Worm (Caenorhabditis elegans): Measurements from ENCODE around the gene tag-321.
A peak's percentile ranks its signal among the peaks of the same experiment; 100 is the strongest.

tag-321 gene

DNA sequence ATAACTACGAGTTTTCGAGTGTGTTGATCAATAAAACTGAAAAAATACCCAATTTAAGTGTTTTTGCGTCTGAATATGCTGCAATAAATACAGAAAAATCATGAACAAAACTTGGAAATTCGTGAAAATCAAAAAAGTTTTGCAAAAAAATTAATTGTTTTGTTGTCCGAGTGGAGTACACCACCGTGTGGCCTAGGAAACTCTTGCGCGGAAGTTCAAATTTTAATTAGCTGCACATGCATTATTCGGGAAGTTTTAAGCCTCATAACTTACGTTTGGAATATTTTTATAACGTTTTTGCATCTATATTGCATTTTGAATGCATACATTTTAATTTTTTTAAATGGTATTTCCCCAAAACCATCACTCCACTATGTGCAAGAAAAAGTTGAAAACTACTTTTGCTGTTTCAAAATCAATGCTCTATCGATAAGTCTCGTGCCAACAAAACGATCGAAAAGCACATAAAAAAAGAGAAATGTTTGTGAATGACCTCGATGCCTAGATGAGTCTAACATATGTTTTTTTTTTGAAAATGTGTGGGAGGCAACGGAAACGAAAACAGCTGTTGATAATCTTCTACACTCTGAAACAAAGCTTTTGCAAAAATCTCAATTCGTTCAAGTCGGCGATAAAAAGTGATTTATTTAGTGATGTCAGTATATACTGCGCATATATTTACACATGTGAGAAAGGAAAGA, 32.9 kb upstream of the tag-321 start (continued):
- TF ChIP-seq nhr-41 (GFP tag; IDR thresholded peaks at IDR 0.05), result no peak
- TF ChIP-seq nhr-10 (tag; optimal IDR thresholded peaks at IDR 0.05), result no peak
- TF ChIP-seq hmg-1.1 (GFP tag; IDR thresholded peaks at IDR 0.05), result no peak
- TF ChIP-seq zag-1 (tag; optimal IDR thresholded peaks at IDR 0.05), result no peak
- TF ChIP-seq daf-19 (GFP tag; conservative IDR thresholded peaks at IDR 0.05), result no peak
- peak; percentile 62 for TF ChIP-seq unc-130 (GFP tag; optimal IDR thresholded peaks at IDR 0.05)
- TF ChIP-seq cey-2 (tag; optimal IDR thresholded peaks at IDR 0.05; ENCODE audit: borderline replicate concordance, insufficient read depth), result no peak
- TF ChIP-seq rbr-2 (tag; optimal IDR thresholded peaks at IDR 0.05), result no peak
- TF ChIP-seq Y5F2A.4 (GFP tag; optimal IDR thresholded peaks at IDR 0.05), result no peak
- peak; percentile 40 for TF ChIP-seq lin-38 (GFP tag; IDR thresholded peaks at IDR 0.05)
- TF ChIP-seq aly-2 (tag; optimal IDR thresholded peaks at IDR 0.05), result no peak
- no peak for TF ChIP-seq T20F7.1 (GFP tag; optimal IDR thresholded peaks at IDR 0.05)
- TF ChIP-seq zip-2 (tag; optimal IDR thresholded peaks at IDR 0.05), result no peak
- TF ChIP-seq nhr-102 (tag; optimal IDR thresholded peaks at IDR 0.05), result no peak
- no peak for TF ChIP-seq lin-39 (tag; optimal IDR thresholded peaks at IDR 0.05)
- TF ChIP-seq snpc-1.2 (GFP tag; IDR thresholded peaks at IDR 0.05), result 0 out of 2 replicates have a peak, but pooled peaks have one; percentile 25
- no peak for TF ChIP-seq madf-5 (GFP tag; IDR thresholded peaks at IDR 0.05)
- TF ChIP-seq mxl-2 (GFP tag; conservative IDR thresholded peaks at IDR 0.05), result no peak
- no peak for TF ChIP-seq madf-9 (GFP tag; conservative IDR thresholded peaks at IDR 0.05)
- TF ChIP-seq snpc-4 (tag; optimal IDR thresholded peaks at IDR 0.05), result no peak
- TF ChIP-seq tag-97 (GFP tag; IDR thresholded peaks at IDR 0.05), result no peak
- TF ChIP-seq fos-1 (tag; optimal IDR thresholded peaks at IDR 0.05), result no peak
- TF ChIP-seq ceh-82 (tag; optimal IDR thresholded peaks at IDR 0.05), result no peak
- TF ChIP-seq set-16 (GFP tag; IDR thresholded peaks at IDR 0.05), result no peak
- TF ChIP-seq Y48G9A.11 (GFP tag; IDR thresholded peaks at IDR 0.05), result peak; percentile 50; the same call in 1 of the 2 replicates
- TF ChIP-seq egl-27 (tag; optimal IDR thresholded peaks at IDR 0.05), result no peak
- TF ChIP-seq nhr-77 (tag; optimal IDR thresholded peaks at IDR 0.05), result no peak
- no peak for TF ChIP-seq jun-1 (tag; optimal IDR thresholded peaks at IDR 0.05)
- no peak for TF ChIP-seq ztf-7 (tag; optimal IDR thresholded peaks at IDR 0.05)
- TF ChIP-seq nhr-28 (tag; optimal IDR thresholded peaks at IDR 0.05), result peak; percentile 32
- no peak for TF ChIP-seq nhr-237 (tag; optimal IDR thresholded peaks at IDR 0.05)
- no peak for TF ChIP-seq daf-16 (GFP tag; optimal IDR thresholded peaks at IDR 0.05)
- peak; percentile 24 for TF ChIP-seq daf-16 (tag; optimal IDR thresholded peaks at IDR 0.05)
- TF ChIP-seq Y75B8A.6 (GFP tag; IDR thresholded peaks at IDR 0.05), result no peak
- TF ChIP-seq ceh-44 (GFP tag; IDR thresholded peaks at IDR 0.05), result no peak
- no peak for TF ChIP-seq ctbp-1 (GFP tag; IDR thresholded peaks at IDR 0.05)
- TF ChIP-seq F44E2.7 (GFP tag; IDR thresholded peaks at IDR 0.05), result no peak
- TF ChIP-seq gei-8 (GFP tag; optimal IDR thresholded peaks at IDR 0.05), result no peak
- no peak for TF ChIP-seq nhr-42 (GFP tag; IDR thresholded peaks at IDR 0.05)
- TF ChIP-seq dve-1 (tag; optimal IDR thresholded peaks at IDR 0.05; ENCODE audit: insufficient read depth), result peak; percentile 41
- no peak for TF ChIP-seq sdz-12 (GFP tag; optimal IDR thresholded peaks at IDR 0.05)
- no peak for TF ChIP-seq nhr-111 (GFP tag; optimal IDR thresholded peaks at IDR 0.05)
- no peak for TF ChIP-seq F26F4.8 (GFP tag; conservative IDR thresholded peaks at IDR 0.05)
- TF ChIP-seq zfp-3 (GFP tag; conservative IDR thresholded peaks at IDR 0.05), result no peak
- TF ChIP-seq egl-43 (GFP tag; IDR thresholded peaks at IDR 0.05), result no peak
- no peak for TF ChIP-seq mep-1 (tag; optimal IDR thresholded peaks at IDR 0.05)
- peak in 1 of 2 experiments; percentile 45 for TF ChIP-seq lsy-2 (tag; optimal IDR thresholded peaks at IDR 0.05)
- no peak for TF ChIP-seq R02D3.7 (tag; optimal IDR thresholded peaks at IDR 0.05)
- TF ChIP-seq duxl-1 (tag; optimal IDR thresholded peaks at IDR 0.05; ENCODE audit: poor library complexity), result no peak
- TF ChIP-seq ceh-32 (tag; optimal IDR thresholded peaks at IDR 0.05; ENCODE audit: poor library complexity), result no peak
- no peak for TF ChIP-seq nhr-6 (tag; optimal IDR thresholded peaks at IDR 0.05)
